Worm (Caenorhabditis elegans) whole organism, L1 larva: Measurements from ENCODE around the gene nlp-67.

Experiments used
- C04F5.9 ChIP-seq: sonication (generic microtip); optimal IDR thresholded peaks from 2 replicates; lab custom pipeline; 2016; ENCODE audit warnings: missing genetic modification characterization, missing compliant biosample characterization
- C34B4.2 ChIP-seq: sonication (generic microtip); optimal IDR thresholded peaks from 2 replicates; lab custom pipeline; 2017; ENCODE audit warnings: mild to moderate bottlenecking, missing genetic modification characterization, missing compliant biosample characterization
- F16B12.6 ChIP-seq: fragments of 150-350 bp; optimal IDR thresholded peaks from 2 replicates; lab custom pipeline; 2014; ENCODE audit warnings: missing biosample characterization, missing genetic modification characterization
- Y116A8C.19 ChIP-seq: sonication (generic microtip); optimal IDR thresholded peaks from 2 replicates; lab custom pipeline; 2016; ENCODE audit warnings: missing compliant biosample characterization, missing genetic modification characterization, borderline replicate concordance
- aha-1 ChIP-seq: fragments of 150-350 bp; optimal IDR thresholded peaks from 2 replicates; lab custom pipeline; 2014; ENCODE audit warnings: missing biosample characterization, missing genetic modification characterization
- alr-1 ChIP-seq: fragments of 200-800 bp; sonication (Bioruptor generic); optimal IDR thresholded peaks from 2 replicates; lab custom pipeline; 2018; ENCODE audit warnings: borderline replicate concordance, mild to moderate bottlenecking, missing genetic modification characterization, missing compliant biosample characterization
- aly-2 ChIP-seq: fragments of 150-350 bp; optimal IDR thresholded peaks from 2 replicates; lab custom pipeline; 2014; ENCODE audit warnings: missing biosample characterization, missing genetic modification characterization
- ama-1 ChIP-seq: fragments of 150-350 bp; optimal IDR thresholded peaks from 2 replicates; lab custom pipeline; 2014
- ceh-63 ChIP-seq: fragments of 200-800 bp; sonication (Bioruptor generic); optimal IDR thresholded peaks from 2 replicates; lab custom pipeline; 2018; ENCODE audit warnings: mild to moderate bottlenecking, missing genetic modification characterization, missing compliant biosample characterization
- ceh-8 ChIP-seq: fragments of 200-800 bp; sonication (Bioruptor generic); optimal IDR thresholded peaks from 2 replicates; lab custom pipeline; 2018; ENCODE audit warnings: mild to moderate bottlenecking, missing genetic modification characterization, moderate library complexity, missing compliant biosample characterization
- ceh-88 ChIP-seq: fragments of 200-800 bp; sonication (Bioruptor generic); IDR thresholded peaks from 2 replicates; pipeline ENCODE4 v1.3.6; 2022; ENCODE audit warnings: missing genetic modification characterization, missing compliant biosample characterization
- ceh-90 ChIP-seq: sonication (generic microtip); optimal IDR thresholded peaks from 2 replicates; lab custom pipeline; 2016; ENCODE audit warnings: missing genetic modification characterization, missing compliant biosample characterization
- ces-1 ChIP-seq: fragments of 150-350 bp; optimal IDR thresholded peaks from 2 replicates; lab custom pipeline; 2014; ENCODE audit warnings: missing biosample characterization, missing genetic modification reagents, missing genetic modification characterization
- dpl-1 ChIP-seq, 3 experiments: fragments of 150-350 bp in 2 of 3; sonication (generic microtip) in 1 of 3; optimal IDR thresholded peaks; 2 replicates each; lab custom pipeline; 2014 to 2017; ENCODE audit warnings: missing biosample characterization in 3 of 3, missing genetic modification characterization in 3 of 3, missing genetic modification reagents in 3 of 3
- dsc-1 ChIP-seq: sonication (generic microtip); optimal IDR thresholded peaks from 2 replicates; lab custom pipeline; 2016; ENCODE audit warnings: mild to moderate bottlenecking, missing genetic modification characterization, missing compliant biosample characterization
- efl-1 ChIP-seq, 4 experiments: fragments of 150-350 bp; optimal IDR thresholded peaks in 3 of 4; peaks in 1 of 4; 1 replicate in 1 of 4; 2 replicates in 3 of 4; lab custom pipeline; 2014; ENCODE audit warnings: missing biosample characterization in 2 of 4, missing genetic modification characterization in 2 of 4, missing genetic modification reagents in 2 of 4
- efl-3 ChIP-seq: fragments of 200-800 bp; sonication (Bioruptor generic); optimal IDR thresholded peaks from 2 replicates; lab custom pipeline; 2018; ENCODE audit warnings: mild to moderate bottlenecking, missing genetic modification characterization, missing compliant biosample characterization
- egl-13 ChIP-seq: sonication (generic microtip); optimal IDR thresholded peaks from 2 replicates; lab custom pipeline; 2016; ENCODE audit warnings: missing genotype, missing genetic modification reagents, missing genetic modification characterization, missing compliant biosample characterization
- egl-27 ChIP-seq, 2 experiments: fragments of 150-350 bp in 1 of 2; sonication (generic microtip); optimal IDR thresholded peaks; 3 replicates each; lab custom pipeline; 2017 to 2018; ENCODE audit warnings: missing biosample characterization in 2 of 2, missing genetic modification characterization in 2 of 2, missing genetic modification reagents in 2 of 2
- elt-2 ChIP-seq: sonication (generic microtip); optimal IDR thresholded peaks from 2 replicates; lab custom pipeline; 2016; ENCODE audit warnings: missing genetic modification characterization, mild to moderate bottlenecking, inconsistent platforms, missing compliant biosample characterization, missing genetic modification reagents
- elt-3 ChIP-seq, 6 experiments: fragments of 150-350 bp in 1 of 6; sonication (generic microtip); optimal IDR thresholded peaks; 2 replicates each; lab custom pipeline; 2017 to 2018; ENCODE audit warnings: missing biosample characterization in 6 of 6, missing genetic modification characterization in 6 of 6, inconsistent platforms in 1 of 6
- ets-5 ChIP-seq: fragments of 200-800 bp; sonication (Bioruptor generic); IDR thresholded peaks from 2 replicates; pipeline ENCODE4 v1.3.6; 2022; ENCODE audit warnings: missing genetic modification characterization, missing compliant biosample characterization
- fkh-8 ChIP-seq: sonication (generic microtip); optimal IDR thresholded peaks from 2 replicates; lab custom pipeline; 2016; ENCODE audit warnings: mild to moderate bottlenecking, missing genetic modification characterization, missing compliant biosample characterization
- fos-1 ChIP-seq: fragments of 150-350 bp; optimal IDR thresholded peaks from 2 replicates; lab custom pipeline; 2014; ENCODE audit warnings: missing biosample characterization, missing genetic modification characterization
- grh-1 ChIP-seq: fragments of 200-800 bp; sonication (Bioruptor generic); IDR thresholded peaks from 2 replicates; pipeline ENCODE4 v1.3.6; 2022; ENCODE audit warnings: missing genetic modification reagents, missing genetic modification characterization, missing compliant biosample characterization
- hlh-17 ChIP-seq: fragments of 200-800 bp; sonication (Bioruptor generic); optimal IDR thresholded peaks from 2 replicates; lab custom pipeline; 2018; ENCODE audit warnings: missing genetic modification characterization, mild to moderate bottlenecking, missing compliant biosample characterization, moderate library complexity, borderline replicate concordance
- hpl-2 ChIP-seq: fragments of 150-350 bp; optimal IDR thresholded peaks from 2 replicates; lab custom pipeline; 2014; ENCODE audit warnings: missing biosample characterization, missing genetic modification reagents, missing genetic modification characterization
- irx-1 ChIP-seq: sonication (generic microtip); optimal IDR thresholded peaks from 2 replicates; lab custom pipeline; 2016; ENCODE audit warnings: missing genetic modification characterization, missing compliant biosample characterization
- isw-1 ChIP-seq: fragments of 200-800 bp; sonication (Bioruptor generic); IDR thresholded peaks from 2 replicates; pipeline ENCODE4 v1.3.6; 2022; ENCODE audit warnings: missing genetic modification characterization, missing compliant biosample characterization
- lin-13 ChIP-seq: fragments of 150-350 bp; optimal IDR thresholded peaks from 2 replicates; lab custom pipeline; 2014; ENCODE audit warnings: missing biosample characterization, missing genetic modification reagents, missing genetic modification characterization
- lin-14 ChIP-seq: fragments of 200-800 bp; sonication (Bioruptor generic); optimal IDR thresholded peaks from 2 replicates; lab custom pipeline; 2018; ENCODE audit warnings: mild to moderate bottlenecking, missing genetic modification characterization, moderate library complexity, missing compliant biosample characterization
- lin-35 ChIP-seq, 2 experiments: fragments of 150-350 bp; optimal IDR thresholded peaks; 2 replicates each; lab custom pipeline; 2014; ENCODE audit warnings: missing biosample characterization in 2 of 2, missing genetic modification characterization in 2 of 2, missing genetic modification reagents in 2 of 2
- lir-3 ChIP-seq: sonication (generic microtip); optimal IDR thresholded peaks from 2 replicates; lab custom pipeline; 2016; ENCODE audit warnings: mild to moderate bottlenecking, missing genetic modification characterization, moderate library complexity, missing compliant biosample characterization; ENCODE audit not compliant: poor library complexity
- mab-9 ChIP-seq: fragments of 200-800 bp; sonication (Bioruptor generic); IDR thresholded peaks from 2 replicates; pipeline ENCODE4 v1.3.6; 2022; ENCODE audit warnings: missing genetic modification reagents, missing genetic modification characterization, missing compliant biosample characterization
- mep-1 ChIP-seq: fragments of 150-350 bp; optimal IDR thresholded peaks from 2 replicates; lab custom pipeline; 2014; ENCODE audit warnings: missing biosample characterization, missing genetic modification characterization
- nhr-11 ChIP-seq: fragments of 150-350 bp; optimal IDR thresholded peaks from 2 replicates; lab custom pipeline; 2014; ENCODE audit warnings: missing biosample characterization, missing genetic modification characterization
- nhr-19 ChIP-seq: fragments of 200-800 bp; sonication (Bioruptor generic); conservative IDR thresholded peaks from 2 replicates; pipeline ENCODE4 v1.3.6; 2022; ENCODE audit warnings: missing genetic modification characterization, missing compliant biosample characterization
- nhr-237 ChIP-seq: fragments of 150-350 bp; optimal IDR thresholded peaks from 2 replicates; lab custom pipeline; 2014; ENCODE audit warnings: missing biosample characterization, missing genetic modification characterization
- nhr-76 ChIP-seq: sonication (generic microtip); optimal IDR thresholded peaks from 2 replicates; lab custom pipeline; 2017; ENCODE audit warnings: missing biosample characterization, missing genetic modification characterization
- nhr-77 ChIP-seq: fragments of 150-350 bp; optimal IDR thresholded peaks from 2 replicates; lab custom pipeline; 2014; ENCODE audit warnings: missing biosample characterization, missing genetic modification characterization
- nhr-84 ChIP-seq: sonication (generic microtip); optimal IDR thresholded peaks from 2 replicates; lab custom pipeline; 2017; ENCODE audit warnings: missing biosample characterization, missing genetic modification characterization
- pqm-1 ChIP-seq: sonication (generic microtip); optimal IDR thresholded peaks from 3 replicates; lab custom pipeline; 2017; ENCODE audit warnings: missing biosample characterization, missing genetic modification characterization
- rnt-1 ChIP-seq: sonication (generic microtip); optimal IDR thresholded peaks from 2 replicates; lab custom pipeline; 2016; ENCODE audit warnings: mild to moderate bottlenecking, missing genetic modification characterization, moderate library complexity, missing compliant biosample characterization
- snu-23 ChIP-seq: sonication (generic microtip); optimal IDR thresholded peaks from 2 replicates; lab custom pipeline; 2016; ENCODE audit warnings: missing genetic modification characterization, missing compliant biosample characterization
- sox-4 ChIP-seq: sonication (generic microtip); optimal IDR thresholded peaks from 2 replicates; lab custom pipeline; 2016; ENCODE audit warnings: missing genetic modification characterization, missing compliant biosample characterization
- sup-37 ChIP-seq: fragments of 200-800 bp; sonication (Bioruptor generic); optimal IDR thresholded peaks from 2 replicates; lab custom pipeline; 2018; ENCODE audit warnings: mild to moderate bottlenecking, missing genetic modification characterization, missing compliant biosample characterization
- swsn-7 ChIP-seq: sonication (generic microtip); optimal IDR thresholded peaks from 2 replicates; lab custom pipeline; 2016; ENCODE audit warnings: missing genetic modification characterization, missing compliant biosample characterization
- tbx-2 ChIP-seq: sonication (generic microtip); optimal IDR thresholded peaks from 2 replicates; lab custom pipeline; 2016; ENCODE audit warnings: missing genetic modification characterization, missing compliant biosample characterization
- unc-30 ChIP-seq: sonication (generic microtip); optimal IDR thresholded peaks from 2 replicates; lab custom pipeline; 2017; ENCODE audit warnings: missing biosample characterization, missing genetic modification characterization
- unc-62 ChIP-seq: fragments of 150-350 bp; optimal IDR thresholded peaks from 2 replicates; lab custom pipeline; 2014; ENCODE audit warnings: missing biosample characterization, missing genetic modification reagents, missing genetic modification characterization
- unc-98 ChIP-seq: fragments of 200-800 bp; sonication (Bioruptor generic); IDR thresholded peaks from 2 replicates; pipeline ENCODE4 v1.3.6; 2022; ENCODE audit warnings: missing genetic modification characterization, missing compliant biosample characterization
- ztf-11 ChIP-seq, 2 experiments: sonication (generic microtip); optimal IDR thresholded peaks; 2 replicates each; lab custom pipeline; 2016 to 2017; ENCODE audit warnings: missing genetic modification characterization in 2 of 2, missing biosample characterization in 1 of 2, missing compliant biosample characterization in 1 of 2

nlp-67 gene

ce11 chrX:16209660-16210059 lies 25.5 kb downstream of the nlp-67 start (continued):
- no peak for TF ChIP-seq hlh-17
- no peak for TF ChIP-seq ceh-63 (GFP tag; lab: Kevin White, UChicago)
- no peak for TF ChIP-seq ces-1
- peak; percentile 54 for TF ChIP-seq elt-2 (tag; lab: Kevin White, UChicago)
- TF ChIP-seq C34B4.2 (tag; lab: Kevin White, UChicago): no peak
- TF ChIP-seq nhr-77: peak; percentile 81
- TF ChIP-seq unc-98: no peak
- TF ChIP-seq lin-14 (GFP tag; lab: Kevin White, UChicago): peak; percentile 82
- peak; percentile 55 for TF ChIP-seq efl-3 (GFP tag; lab: Kevin White, UChicago)
- peak; percentile 75 for TF ChIP-seq ceh-88
- TF ChIP-seq fkh-8: peak; percentile 52
- peak; percentile 95 for TF ChIP-seq dsc-1 (tag; lab: Kevin White, UChicago)
- TF ChIP-seq nhr-11: no peak
- peak; percentile 76 for TF ChIP-seq tbx-2 (tag; lab: Kevin White, UChicago)
- no peak for TF ChIP-seq ceh-90 (tag; lab: Kevin White, UChicago)
- peak; percentile 71 for TF ChIP-seq fos-1 (tag; lab: Kevin White, UChicago)
- peak in 2 of 3 experiments; percentile 32 for TF ChIP-seq dpl-1 (GFP tag; optimal IDR thresholded peaks at IDR 0.05; lab: Kevin White, UChicago)
- TF ChIP-seq egl-13: peak; percentile 58
- no peak for TF ChIP-seq egl-27 (tag; optimal IDR thresholded peaks at IDR 0.05; lab: Kevin White, UChicago)
- TF ChIP-seq lin-35 (GFP tag; optimal IDR thresholded peaks at IDR 0.05; lab: Kevin White, UChicago): peak; percentile 22 to 74
- TF ChIP-seq ztf-11 (tag; optimal IDR thresholded peaks at IDR 0.05; lab: Kevin White, UChicago): peak in 1 of 2 experiments; percentile 54
- TF ChIP-seq aha-1 (tag; lab: Kevin White, UChicago): no peak
- TF ChIP-seq pqm-1 (tag; lab: Kevin White, UChicago): no peak
- TF ChIP-seq efl-1 (optimal IDR thresholded peaks at IDR 0.05; lab: Kevin White, UChicago): peak; percentile 44 to 51
- peak in 1 of 2 experiments; percentile 94 for TF ChIP-seq efl-1 (GFP tag; optimal IDR thresholded peaks at IDR 0.05 in 1 of 2; lab: Kevin White, UChicago)
- TF ChIP-seq nhr-84 (tag; lab: Kevin White, UChicago): no peak
- peak; percentile 91 for TF ChIP-seq nhr-19
- TF ChIP-seq ceh-8: peak; percentile 93
- peak; percentile 64 for TF ChIP-seq sox-4
- no peak for TF ChIP-seq alr-1
- TF ChIP-seq swsn-7: peak; percentile 82
- peak; percentile 71 for TF ChIP-seq isw-1 (GFP tag; lab: Robert Waterston, UW)
- peak; percentile 40 for TF ChIP-seq sup-37 (GFP tag; lab: Kevin White, UChicago)
- TF ChIP-seq Y116A8C.19 (tag; lab: Kevin White, UChicago): no peak
- peak; percentile 82 for TF ChIP-seq irx-1 (tag; lab: Kevin White, UChicago)
- peak; percentile 93 for TF ChIP-seq snu-23 (GFP tag; lab: Kevin White, UChicago)
- TF ChIP-seq unc-62 (GFP tag; lab: Kevin White, UChicago): no peak
- TF ChIP-seq rnt-1 (tag; lab: Kevin White, UChicago): peak; percentile 92
- peak; percentile 79 for TF ChIP-seq grh-1 (GFP tag; lab: Robert Waterston, UW)
- TF ChIP-seq ets-5 (GFP tag; lab: Robert Waterston, UW): no peak
- TF ChIP-seq elt-3 (tag; optimal IDR thresholded peaks at IDR 0.05; lab: Kevin White, UChicago): peak in 2 of 6 experiments; percentile 31 to 72
- no peak for TF ChIP-seq aly-2 (tag; lab: Kevin White, UChicago)
- no peak for TF ChIP-seq ama-1 (lab: Kevin White, UChicago)
- TF ChIP-seq mep-1: peak; percentile 93
- TF ChIP-seq lin-13 (GFP tag; lab: Kevin White, UChicago): peak; percentile 25
- TF ChIP-seq nhr-237 (tag; lab: Kevin White, UChicago): peak; percentile 2
- peak; percentile 67 for TF ChIP-seq lir-3 (tag; lab: Kevin White, UChicago)
- peak; percentile 50 for TF ChIP-seq hpl-2 (GFP tag; lab: Kevin White, UChicago)
- TF ChIP-seq nhr-76: no peak
- TF ChIP-seq C04F5.9 (tag; lab: Kevin White, UChicago): peak; percentile 49
- no peak for TF ChIP-seq unc-30 (tag; lab: Kevin White, UChicago)
- peak; percentile 75 for TF ChIP-seq mab-9 (GFP tag; lab: Robert Waterston, UW)
- no peak for TF ChIP-seq F16B12.6 (tag; lab: Kevin White, UChicago)
